Fruit fly (Drosophila melanogaster) whole organism: Measurements from ENCODE around the gene Qsox3.

Source experiments
- CG8478 ChIP-seq: fragments of >200 bp; optimal IDR thresholded peaks from 2 replicates; lab custom pipeline; 2018; ENCODE audit warnings: inconsistent platforms
- Dll ChIP-seq: fragments of >200 bp; optimal IDR thresholded peaks from 2 replicates; lab custom pipeline; 2017
- EcR ChIP-seq, 2 experiments: fragments of >200 bp; optimal IDR thresholded peaks; 2 replicates each; lab custom pipeline; 2017; ENCODE audit warnings: missing biosample characterization in 2 of 2, missing genetic modification characterization in 2 of 2, missing genetic modification reagents in 2 of 2
- pan ChIP-seq: fragments of >200 bp; optimal IDR thresholded peaks from 2 replicates; lab custom pipeline; 2017
- psq ChIP-seq: fragments of >200 bp; optimal IDR thresholded peaks from 2 replicates; lab custom pipeline; 2017
- usp ChIP-seq: fragments of >200 bp; optimal IDR thresholded peaks from 2 replicates; lab custom pipeline; 2017; ENCODE audit warnings: missing biosample characterization, missing genetic modification characterization, mixed read lengths

- TF ChIP-seq usp (GFP tag; lab: Kevin White, UChicago) (no peak), psq (lab: Kevin White, UChicago) (no peak), EcR (GFP tag; optimal IDR thresholded peaks at IDR 0.05; lab: Kevin White, UChicago) (no peak), pan (lab: Kevin White, UChicago) (no peak), CG8478 (lab: Kevin White, UChicago) (no peak), Dll (lab: Kevin White, UChicago) (no peak)
Observed at dm6 chr3R:21940172-21940571, 28.6 kb downstream of the Qsox3 start.
